Fruit fly (Drosophila melanogaster) Kc167 (cell line): ENCODE results near the gene Nmd3.

Experiments used
- Myc ChIP-seq: fragments of >200 bp; optimal IDR thresholded peaks from 2 replicates; lab custom pipeline; 2017; ENCODE audit warnings: missing external identifiers
- Sin3A ChIP-seq: fragments of >200 bp; optimal IDR thresholded peaks from 2 replicates; lab custom pipeline; 2018; ENCODE audit warnings: missing external identifiers
- insv ChIP-seq: fragments of >200 bp; optimal IDR thresholded peaks from 3 replicates; lab custom pipeline; 2018; ENCODE audit warnings: missing external identifiers
- ttk ChIP-seq: sonication (Bioruptor generic); optimal IDR thresholded peaks from 2 replicates; lab custom pipeline; 2017; ENCODE audit warnings: missing external identifiers

DNA sequence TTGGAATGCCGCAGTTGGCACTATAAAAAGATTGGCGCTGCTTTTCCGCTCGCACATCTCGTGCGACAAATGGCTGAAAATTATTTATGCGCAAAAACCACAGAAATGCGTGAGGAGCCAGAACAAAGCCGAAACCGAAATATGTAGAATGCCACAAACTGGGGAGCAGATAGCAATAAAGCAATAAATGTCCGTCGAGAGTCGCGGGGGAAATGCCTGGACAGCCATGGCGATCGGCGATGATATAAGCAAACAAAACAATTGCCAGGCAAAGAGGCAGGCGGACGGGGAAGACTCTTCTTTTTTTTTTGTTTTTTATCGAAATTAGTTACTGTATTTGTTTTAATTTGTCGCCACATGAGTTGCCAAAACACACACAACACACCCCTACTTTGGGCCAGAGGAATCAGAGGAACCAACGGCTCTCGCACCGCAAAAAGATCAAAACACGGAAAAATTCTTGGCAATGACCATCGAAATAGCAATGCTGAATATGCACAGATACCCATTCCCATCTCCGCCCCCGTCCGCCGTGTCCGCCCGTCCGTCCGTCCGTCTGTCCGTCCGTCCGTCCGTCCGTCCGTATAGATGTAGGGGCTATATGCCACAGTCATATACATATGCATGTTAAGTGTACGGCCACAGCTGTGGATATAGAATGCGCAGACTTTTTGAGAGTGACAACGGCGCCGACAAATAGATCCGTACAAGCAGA lies 15.8 kb downstream of the Nmd3 start:
- TF ChIP-seq insv (no peak), Myc (lab: Kevin White, UChicago) (no peak), ttk (lab: Kevin White, UChicago) (no peak), Sin3A (lab: Kevin White, UChicago) (no peak)
